Fruit fly (Drosophila melanogaster) whole organism: ENCODE data around the gene CG7332.
A peak's percentile ranks its signal among the peaks of the same experiment; 100 is the strongest.

Experiments
- CG8478 ChIP-seq: fragments of >200 bp; optimal IDR thresholded peaks from 2 replicates; lab custom pipeline; 2018; ENCODE audit warnings: inconsistent platforms
- Dll ChIP-seq: fragments of >200 bp; optimal IDR thresholded peaks from 2 replicates; lab custom pipeline; 2017
- EcR ChIP-seq, 2 experiments: fragments of >200 bp; optimal IDR thresholded peaks; 2 replicates each; lab custom pipeline; 2017; ENCODE audit warnings: missing biosample characterization in 2 of 2, missing genetic modification characterization in 2 of 2, missing genetic modification reagents in 2 of 2
- pan ChIP-seq: fragments of >200 bp; optimal IDR thresholded peaks from 2 replicates; lab custom pipeline; 2017
- psq ChIP-seq: fragments of >200 bp; optimal IDR thresholded peaks from 2 replicates; lab custom pipeline; 2017
- usp ChIP-seq: fragments of >200 bp; optimal IDR thresholded peaks from 2 replicates; lab custom pipeline; 2017; ENCODE audit warnings: missing biosample characterization, missing genetic modification characterization, mixed read lengths

Gene CG7332

DNA sequence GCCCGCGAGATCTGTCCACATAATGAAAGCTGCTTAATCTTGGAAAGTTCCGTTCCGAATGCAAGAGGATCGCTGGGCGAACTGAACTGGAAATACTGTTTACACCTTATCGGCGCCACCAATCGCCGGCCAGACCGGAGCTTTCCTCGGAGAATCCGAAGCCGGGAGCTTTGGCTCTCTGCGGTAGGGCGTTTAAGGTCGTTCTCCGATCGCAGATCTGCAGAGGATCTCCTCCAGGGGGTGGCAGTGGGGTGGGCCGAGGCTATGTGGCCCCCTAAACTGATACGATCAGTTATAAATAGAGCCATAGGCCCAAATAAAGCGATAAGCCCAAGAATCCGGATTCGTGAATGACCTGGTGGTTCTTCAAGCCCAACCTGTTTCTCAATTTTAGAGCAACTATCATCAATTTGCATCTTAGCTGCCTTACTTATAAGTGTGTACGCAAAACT, 26.9 kb upstream of the CG7332 start, which contains the start of gene CG7322:
TSS of gene CG7322 (minus strand) at position 402 of the 452 bp plus-strand sequence.
- TF ChIP-seq pan (lab: Kevin White, UChicago) (no peak), EcR (GFP tag; optimal IDR thresholded peaks at IDR 0.05; lab: Kevin White, UChicago) (no peak), Dll (lab: Kevin White, UChicago) (no peak), usp (no peak), CG8478 (lab: Kevin White, UChicago) (no peak), psq (lab: Kevin White, UChicago) (no peak)

DNA sequence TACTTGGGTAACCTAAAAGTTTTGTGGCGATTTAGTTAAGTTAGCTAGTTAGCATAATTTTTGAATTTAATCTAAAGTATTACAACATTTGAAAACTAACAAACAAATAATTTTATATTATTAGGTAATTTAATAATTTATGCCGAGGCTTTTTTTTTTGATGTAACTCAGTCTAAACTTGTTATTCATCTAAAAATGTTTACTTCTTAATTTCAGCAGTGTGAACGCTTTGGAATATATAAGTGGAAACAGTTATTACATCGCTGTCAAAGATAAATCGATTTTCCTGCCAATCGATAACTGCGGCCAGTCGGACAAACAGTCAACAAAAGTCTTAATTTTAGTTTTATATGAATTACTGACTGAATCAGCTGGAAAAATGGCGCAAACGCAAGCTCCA, 26.4 kb upstream of the CG7332 start, which contains the start of gene Usp39:
TSS of gene Usp39 (plus strand) at position 288 of the 400 bp plus-strand sequence.
- TF ChIP-seq usp (no peak), pan (lab: Kevin White, UChicago) (no peak), psq (lab: Kevin White, UChicago) (no peak), Dll (lab: Kevin White, UChicago) (no peak), CG8478 (lab: Kevin White, UChicago) (no peak), EcR (GFP tag; optimal IDR thresholded peaks at IDR 0.05; lab: Kevin White, UChicago) (no peak)

DNA sequence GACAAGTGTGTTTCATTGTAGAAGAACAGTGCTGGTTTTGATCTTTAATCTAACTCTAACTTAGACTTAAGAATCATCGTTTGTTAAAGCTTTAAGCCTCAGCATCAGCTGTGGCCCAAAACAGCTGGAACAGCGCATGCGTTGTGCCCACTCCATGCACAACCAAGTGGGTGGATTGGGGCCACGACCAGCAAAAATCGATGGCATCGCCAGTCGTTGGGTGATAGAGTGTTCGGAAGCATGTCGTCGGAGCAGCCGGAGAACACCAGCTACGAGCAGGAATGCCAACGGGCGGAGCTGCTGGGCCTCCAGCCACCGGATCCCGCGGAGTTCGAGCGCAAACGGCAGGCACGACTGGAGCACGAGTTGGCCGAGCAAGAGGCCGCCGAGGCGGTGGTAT, 24.2 kb upstream of the CG7332 start, which contains the start of gene CG32544:
TSS of gene CG32544 (plus strand) at position 211 of the 400 bp plus-strand sequence.
- TF ChIP-seq EcR (GFP tag; optimal IDR thresholded peaks at IDR 0.05; lab: Kevin White, UChicago) (no peak), psq (lab: Kevin White, UChicago) (no peak), usp (no peak)

DNA sequence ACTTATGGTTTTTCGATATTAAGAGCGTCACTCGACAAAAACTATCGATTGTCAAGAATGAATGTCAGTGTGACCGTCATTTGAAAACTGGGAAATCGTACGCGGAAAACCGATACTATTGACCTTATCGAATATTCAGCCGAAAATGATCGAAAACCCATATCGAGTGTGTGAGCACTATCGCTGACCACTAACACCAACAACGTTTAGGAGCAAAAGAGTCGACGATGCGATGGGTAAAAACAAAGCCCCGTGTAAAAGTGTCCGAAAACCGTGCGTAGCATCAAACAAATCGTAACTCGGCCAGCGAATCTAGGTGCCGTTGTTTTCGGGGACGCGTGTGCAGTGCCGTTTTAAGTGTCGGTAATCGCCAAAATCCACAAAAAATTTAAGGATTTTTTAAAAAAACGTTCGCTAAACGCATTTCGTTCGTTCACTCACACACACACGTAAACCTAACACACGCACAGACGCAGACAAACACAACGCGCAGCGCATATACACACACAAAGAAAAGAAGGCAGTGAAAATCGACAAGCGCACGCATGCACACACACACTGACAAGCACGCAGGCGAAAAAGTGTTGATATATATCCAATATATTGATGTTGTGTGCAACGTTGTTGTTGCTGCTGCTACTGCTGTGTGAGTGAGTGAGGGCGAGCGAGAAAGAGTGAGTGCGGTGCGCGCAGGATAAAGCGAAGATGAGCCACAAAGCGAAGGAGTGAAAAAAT, 20.4 kb upstream of the CG7332 start, which contains the start of the genes CG7326 and Dora:
TSS of gene CG7326 (minus strand) at position 29 of the 735 bp plus-strand sequence.
TSS of gene Dora (plus strand) at position 203 of the 735 bp plus-strand sequence.
- no peak for TF ChIP-seq EcR (GFP tag; optimal IDR thresholded peaks at IDR 0.05; lab: Kevin White, UChicago)
- peak; percentile 82 for TF ChIP-seq CG8478 (lab: Kevin White, UChicago)

DNA sequence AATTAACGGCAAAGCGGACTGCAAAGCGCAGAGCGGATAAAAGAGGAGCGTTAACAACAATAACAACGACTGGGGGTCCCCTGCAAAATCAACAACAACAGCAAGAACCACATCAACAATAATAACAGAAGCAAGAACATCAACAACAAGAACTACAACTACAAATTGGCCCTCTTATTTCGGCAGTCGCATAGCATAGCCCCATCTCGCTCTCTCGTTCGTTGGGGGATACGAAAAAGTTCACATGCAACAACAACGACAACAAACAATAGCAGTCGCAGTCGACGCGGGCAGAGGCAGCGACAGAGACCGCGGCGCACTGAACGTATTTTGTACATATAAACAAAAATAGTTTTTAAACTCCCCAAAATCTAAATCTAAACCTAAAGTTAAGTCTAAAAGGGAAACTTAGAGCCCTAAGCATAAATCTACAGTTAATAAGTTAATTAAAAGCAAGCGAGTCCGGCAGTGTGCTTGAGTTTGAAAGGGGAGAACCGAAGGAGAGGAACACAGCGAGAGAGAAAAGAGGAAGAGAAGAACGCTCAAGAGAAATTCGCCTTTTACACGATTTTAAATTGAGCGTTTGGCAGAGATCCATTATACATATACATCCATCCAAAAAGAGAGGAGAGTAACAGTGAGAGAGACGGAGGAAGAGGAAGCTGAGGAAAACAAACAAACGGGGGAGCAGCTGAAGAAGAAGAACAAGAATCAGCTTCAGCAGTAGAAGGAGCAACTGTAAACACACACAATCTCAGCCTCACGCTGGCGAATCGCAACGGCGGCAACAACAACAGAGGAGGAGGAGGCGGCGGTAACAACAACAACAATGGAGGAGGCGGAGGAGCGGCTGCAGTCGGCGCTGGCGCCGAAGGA, 19.6 kb upstream of the CG7332 start:
- TF ChIP-seq EcR (GFP tag; optimal IDR thresholded peaks at IDR 0.05; lab: Kevin White, UChicago): no peak
- no peak for TF ChIP-seq usp
- no peak for TF ChIP-seq Dll (lab: Kevin White, UChicago)
- no peak for TF ChIP-seq pan (lab: Kevin White, UChicago)
- TF ChIP-seq psq (lab: Kevin White, UChicago): no peak
- no peak for TF ChIP-seq CG8478 (lab: Kevin White, UChicago)

DNA sequence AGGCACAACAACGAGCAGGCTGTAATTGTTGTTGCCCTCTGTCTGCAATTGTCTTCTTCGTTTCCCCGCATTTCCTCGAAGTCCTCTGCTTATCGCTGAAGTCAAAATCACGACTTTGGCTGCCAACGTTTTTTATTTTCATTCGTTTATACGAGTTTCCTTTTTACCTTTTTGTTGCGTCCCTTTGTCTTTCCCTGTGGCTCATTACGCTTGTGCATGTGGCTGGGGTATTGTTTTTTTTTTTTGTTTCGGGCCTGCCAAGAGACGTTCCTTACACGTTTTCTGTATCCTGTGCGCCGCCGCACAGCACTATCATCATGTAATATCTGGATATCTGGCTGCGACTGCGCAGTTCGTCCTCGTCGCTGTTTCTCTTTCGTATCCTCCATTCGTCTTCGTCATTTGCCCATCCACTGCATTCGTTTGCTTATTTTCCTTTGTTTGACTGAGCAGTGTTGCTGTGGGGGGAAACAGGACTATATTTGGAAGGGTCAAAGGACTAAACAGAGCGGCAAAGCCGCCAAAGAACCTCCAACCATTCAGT, 18.0 kb upstream of the CG7332 start:
- TF ChIP-seq usp (no peak), psq (lab: Kevin White, UChicago) (no peak), EcR (GFP tag; optimal IDR thresholded peaks at IDR 0.05; lab: Kevin White, UChicago) (no peak), Dll (lab: Kevin White, UChicago) (no peak), CG8478 (lab: Kevin White, UChicago) (no peak), pan (lab: Kevin White, UChicago) (no peak)

DNA sequence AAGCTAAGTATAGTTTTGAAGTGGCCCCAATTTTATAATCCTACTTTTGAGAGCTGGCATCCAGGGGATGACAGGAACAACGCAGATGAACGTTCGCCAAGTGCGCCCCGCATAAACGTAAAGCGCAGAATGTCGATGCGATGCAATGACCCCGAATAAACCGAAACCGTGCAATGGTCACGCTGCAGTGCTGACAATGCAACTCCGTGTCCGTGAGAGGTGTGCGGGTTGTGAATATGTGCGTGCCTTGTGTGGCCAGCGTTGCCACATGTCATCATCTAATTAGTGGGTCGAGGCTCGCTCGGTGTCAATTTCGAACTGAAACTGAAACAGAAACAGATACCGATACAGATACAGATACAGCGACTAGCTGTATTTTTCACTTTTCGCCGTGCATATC, 16.2 kb upstream of the CG7332 start:
- TF ChIP-seq Dll (lab: Kevin White, UChicago) (no peak), pan (lab: Kevin White, UChicago) (no peak), CG8478 (lab: Kevin White, UChicago) (no peak)

DNA sequence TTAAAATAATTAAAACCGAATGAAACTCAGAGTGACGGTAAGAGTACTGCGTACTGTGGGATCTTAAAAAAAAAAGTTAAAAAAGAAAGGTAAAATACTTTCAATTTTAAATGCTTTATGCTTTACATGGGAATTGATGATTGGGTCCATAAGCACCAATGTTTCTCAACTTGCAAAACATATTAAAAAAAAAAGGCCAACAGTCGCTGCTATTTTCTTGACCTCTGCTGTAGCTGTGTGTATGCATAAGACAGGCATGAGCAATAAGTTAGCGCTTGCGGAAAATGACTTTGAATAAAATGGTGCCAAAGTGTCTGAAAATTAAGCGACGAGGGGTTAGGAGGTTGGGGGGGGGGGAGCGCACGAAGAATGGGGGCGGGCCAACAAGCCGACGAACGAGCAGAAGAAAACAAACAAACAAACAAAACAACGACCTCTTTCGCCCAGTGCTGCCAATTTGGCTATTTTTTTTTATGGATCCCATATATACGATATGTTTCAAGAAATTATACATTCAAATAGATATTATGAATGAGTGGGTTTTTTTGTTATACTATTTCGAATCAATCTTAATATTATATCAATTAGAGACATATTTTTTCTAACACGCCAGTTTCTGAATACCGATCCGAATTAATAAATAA, 14.7 kb upstream of the CG7332 start:
- TF ChIP-seq Dll (lab: Kevin White, UChicago) (no peak), pan (lab: Kevin White, UChicago) (no peak), EcR (GFP tag; optimal IDR thresholded peaks at IDR 0.05; lab: Kevin White, UChicago) (no peak), CG8478 (lab: Kevin White, UChicago) (no peak), psq (lab: Kevin White, UChicago) (no peak), usp (no peak)

DNA sequence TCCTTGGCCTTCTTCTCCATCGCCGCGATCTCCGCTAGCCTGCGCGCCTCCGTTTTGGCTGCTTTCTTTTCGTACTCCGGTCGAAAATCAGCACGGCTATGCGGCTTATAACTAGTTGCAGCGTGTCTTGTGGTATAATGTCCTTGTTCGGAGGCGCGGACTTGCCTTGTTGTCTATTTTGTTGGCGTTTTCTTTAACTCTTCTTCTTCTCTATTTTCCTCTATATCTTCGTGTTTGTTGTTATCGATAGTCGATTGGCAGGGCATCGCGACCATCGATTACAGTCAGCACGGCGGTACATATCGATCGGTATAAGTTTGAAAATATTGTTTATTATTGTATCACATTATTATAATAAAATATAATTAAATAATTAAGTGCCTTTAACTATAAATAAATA, 9.1 kb downstream of the CG7332 start, which contains the start of gene Flacc:
TSS of gene Flacc (minus strand) at position 204 of the 400 bp plus-strand sequence.
- TF ChIP-seq CG8478 (lab: Kevin White, UChicago): no peak
- TF ChIP-seq Dll (lab: Kevin White, UChicago): no peak
- TF ChIP-seq pan (lab: Kevin White, UChicago): no peak
- TF ChIP-seq psq (lab: Kevin White, UChicago): no peak
- TF ChIP-seq EcR (GFP tag; optimal IDR thresholded peaks at IDR 0.05; lab: Kevin White, UChicago): no peak
- TF ChIP-seq usp: no peak

DNA sequence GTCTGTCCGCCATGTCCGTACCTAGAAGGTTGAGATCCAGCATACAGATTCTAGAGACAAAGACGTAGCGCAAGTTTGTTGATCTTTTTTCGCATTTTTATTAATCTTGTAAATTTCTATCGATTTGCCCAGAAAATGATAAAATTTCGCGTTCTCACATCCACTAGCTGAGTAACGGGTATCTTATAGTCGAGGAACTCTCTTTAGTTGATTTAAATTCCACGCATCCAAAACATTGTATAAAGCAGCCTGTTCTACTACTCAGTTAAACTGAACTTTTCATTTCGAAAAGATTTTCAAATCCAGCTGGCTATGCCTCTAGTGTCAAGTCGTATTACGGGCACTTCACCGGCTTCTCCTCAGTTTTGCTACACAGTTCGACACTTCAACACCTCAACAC, 9.8 kb downstream of the CG7332 start, which contains the start of gene SdhBL:
TSS of gene SdhBL (plus strand) at position 301 of the 400 bp plus-strand sequence.
- TF ChIP-seq psq (lab: Kevin White, UChicago) (no peak), pan (lab: Kevin White, UChicago) (no peak)

DNA sequence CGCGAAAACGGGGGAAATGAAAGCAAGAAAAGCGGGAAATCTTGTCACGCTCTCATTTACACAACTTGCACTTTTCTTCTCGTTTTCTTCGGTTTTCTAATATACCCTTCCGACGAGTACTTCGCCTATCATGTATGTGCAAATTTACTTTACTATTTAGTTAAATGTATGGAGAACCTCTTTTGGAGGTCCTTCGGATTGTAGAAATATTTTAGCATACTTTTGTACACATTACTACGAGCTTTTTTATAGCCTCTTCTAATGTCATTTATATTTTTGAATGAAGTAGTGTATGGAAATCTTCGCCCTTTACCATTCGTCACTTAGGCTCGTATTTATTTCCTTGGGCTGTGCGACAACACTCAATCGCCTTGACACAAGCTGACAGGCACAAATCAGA, 13.0 kb downstream of the CG7332 start:
- TF ChIP-seq pan (lab: Kevin White, UChicago): no peak
- TF ChIP-seq EcR (GFP tag; optimal IDR thresholded peaks at IDR 0.05; lab: Kevin White, UChicago): no peak
- TF ChIP-seq usp: no peak
- TF ChIP-seq Dll (lab: Kevin White, UChicago): no peak
- no peak for TF ChIP-seq psq (lab: Kevin White, UChicago)
- TF ChIP-seq CG8478 (lab: Kevin White, UChicago): no peak
